Fruit fly (Drosophila melanogaster) whole organism, adult: ENCODE results near the gene Sil1.

ENCODE experiments used
- CG1620 ChIP-seq: fragments of 200-800 bp; sonication (Bioruptor generic); optimal IDR thresholded peaks from 2 replicates; lab custom pipeline; 2016; ENCODE audit warnings: missing biosample characterization, missing genetic modification characterization
- CG33017 ChIP-seq: fragments of 200-800 bp; sonication (Bioruptor generic); optimal IDR thresholded peaks from 2 replicates; lab custom pipeline; 2018; ENCODE audit warnings: missing biosample characterization, mild to moderate bottlenecking, missing genetic modification characterization, moderate library complexity
- CG7101 ChIP-seq: fragments of 200-800 bp; sonication (Bioruptor generic); optimal IDR thresholded peaks from 2 replicates; lab custom pipeline; 2018; ENCODE audit warnings: missing biosample characterization, mild to moderate bottlenecking, missing genetic modification characterization, moderate library complexity
- kay ChIP-seq: fragments of 200-800 bp; sonication (Bioruptor generic); peaks from one replicate; lab custom pipeline; 2016; ENCODE audit warnings: missing biosample characterization, missing genetic modification characterization, borderline replicate concordance
- ovo ChIP-seq: fragments of 200-800 bp; sonication (Bioruptor generic); optimal IDR thresholded peaks from 2 replicates; lab custom pipeline; 2016; ENCODE audit warnings: missing biosample characterization, missing genetic modification characterization
- tj ChIP-seq: fragments of 200-800 bp; sonication (Bioruptor generic); optimal IDR thresholded peaks from 3 replicates; lab custom pipeline; 2017; ENCODE audit warnings: missing biosample characterization, mild to moderate bottlenecking, missing genetic modification characterization, moderate library complexity

dm6 chr3R:25273537-25273936, 38.2 kb upstream of the Sil1 start, which contains the start of gene CG11878:
- TF ChIP-seq tj (GFP tag; lab: Kevin White, UChicago) (no peak), CG33017 (no peak), CG7101 (tag; lab: Kevin White, UChicago) (no peak), kay (GFP tag; lab: Kevin White, UChicago) (no peak), CG1620 (GFP tag; lab: Kevin White, UChicago) (no peak), ovo (GFP tag; lab: Kevin White, UChicago) (no peak)
